Fruit fly (Drosophila melanogaster): ENCODE results near the gene Sem1.
A peak's percentile ranks its signal among the peaks of the same experiment; 100 is the strongest.

Gene Sem1

dm6 chr2L:7076055-7076700 lies 12.4 kb downstream of the Sem1 start:
- no peak for TF ChIP-seq CTCF (optimal IDR thresholded peaks at IDR 0.05)
- no peak for TF ChIP-seq CG8478 (optimal IDR thresholded peaks at IDR 0.05)

- TF ChIP-seq CG8478 (optimal IDR thresholded peaks at IDR 0.05) (no peak), CTCF (optimal IDR thresholded peaks at IDR 0.05) (no peak)
These were observed 13.0 kb downstream of the Sem1 start for dm6 chr2L:7076804-7077203.

dm6 chr2L:7081307-7081706 lies 17.5 kb downstream of the Sem1 start:
- TF ChIP-seq CG8478 (optimal IDR thresholded peaks at IDR 0.05) (no peak), CTCF (optimal IDR thresholded peaks at IDR 0.05) (no peak)

- TF ChIP-seq CG8478 (optimal IDR thresholded peaks at IDR 0.05) (no peak), CTCF (optimal IDR thresholded peaks at IDR 0.05) (no peak)
These were observed 18.4 kb downstream of the Sem1 start for dm6 chr2L:7082203-7082602.

- TF ChIP-seq CTCF (optimal IDR thresholded peaks at IDR 0.05), result no peak
- TF ChIP-seq CG8478 (optimal IDR thresholded peaks at IDR 0.05), result no peak
These were observed 20.6 kb downstream of the Sem1 start, which contains the start of gene Pvf2 for dm6 chr2L:7084410-7084809. Gene Pvf2, minus strand, starts transcription at chr2L:7084635.

dm6 chr2L:7090922-7091321 lies 27.1 kb downstream of the Sem1 start:
- no peak for TF ChIP-seq CTCF (optimal IDR thresholded peaks at IDR 0.05)
- TF ChIP-seq CG8478 (optimal IDR thresholded peaks at IDR 0.05), result no peak

- no peak for TF ChIP-seq CTCF (optimal IDR thresholded peaks at IDR 0.05)
- TF ChIP-seq CG8478 (optimal IDR thresholded peaks at IDR 0.05), result no peak
These were observed 30.5 kb downstream of the Sem1 start for dm6 chr2L:7094303-7094702.

dm6 chr2L:7097386-7097785 lies 33.6 kb downstream of the Sem1 start:
- TF ChIP-seq CTCF (optimal IDR thresholded peaks at IDR 0.05) (peak; percentile 67 to 72), CG8478 (optimal IDR thresholded peaks at IDR 0.05) (no peak)

- TF ChIP-seq CG8478 (optimal IDR thresholded peaks at IDR 0.05) (no peak), CTCF (optimal IDR thresholded peaks at IDR 0.05) (no peak)
These were observed 37.0 kb downstream of the Sem1 start for dm6 chr2L:7100830-7101229.

- TF ChIP-seq CTCF (optimal IDR thresholded peaks at IDR 0.05) (no peak), CG8478 (optimal IDR thresholded peaks at IDR 0.05) (no peak)
These were observed 40.6 kb downstream of the Sem1 start for dm6 chr2L:7104195-7104971.

- no peak for TF ChIP-seq CG8478 (optimal IDR thresholded peaks at IDR 0.05)
- no peak for TF ChIP-seq CTCF (optimal IDR thresholded peaks at IDR 0.05)
These were observed 42.6 kb downstream of the Sem1 start for dm6 chr2L:7106289-7106961.

- TF ChIP-seq CG8478 (optimal IDR thresholded peaks at IDR 0.05) (no peak), CTCF (optimal IDR thresholded peaks at IDR 0.05) (no peak)
These were observed 44.1 kb downstream of the Sem1 start for dm6 chr2L:7107890-7108289.

dm6 chr2L:7110318-7110717 lies 46.5 kb downstream of the Sem1 start:
- no peak for TF ChIP-seq CTCF (optimal IDR thresholded peaks at IDR 0.05)
- TF ChIP-seq CG8478 (optimal IDR thresholded peaks at IDR 0.05), result no peak
